Fruit fly (Drosophila melanogaster) whole organism, pupa: ENCODE measurements around the gene dos.

Experiments
- CG10348 ChIP-seq: fragments of 200-800 bp; sonication (Bioruptor generic); IDR thresholded peaks from 2 replicates; pipeline ENCODE4 v1.3.6; 2022; ENCODE audit warnings: missing biosample characterization, missing genetic modification characterization
- CG12605 ChIP-seq: fragments of 200-800 bp; sonication (Bioruptor generic); IDR thresholded peaks from 2 replicates; pipeline ENCODE4 v1.3.6; 2022; ENCODE audit warnings: missing biosample characterization, missing genetic modification characterization
- CG14655 ChIP-seq: fragments of 200-800 bp; sonication (Bioruptor generic); optimal IDR thresholded peaks from 3 replicates; lab custom pipeline; 2017; ENCODE audit warnings: mild to moderate bottlenecking, missing biosample characterization, missing genetic modification reagents, missing genetic modification characterization
- CG15710 ChIP-seq: fragments of 200-800 bp; sonication (Bioruptor generic); optimal IDR thresholded peaks from 2 replicates; lab custom pipeline; 2018; ENCODE audit warnings: missing biosample characterization, mild to moderate bottlenecking, missing genetic modification characterization, moderate library complexity
- CG17806 ChIP-seq: fragments of 200-800 bp; sonication (Bioruptor generic); optimal IDR thresholded peaks from 2 replicates; lab custom pipeline; 2018; ENCODE audit warnings: missing biosample characterization, mild to moderate bottlenecking, missing genetic modification characterization, moderate library complexity
- CG34367 ChIP-seq: fragments of 200-800 bp; sonication (Bioruptor generic); optimal IDR thresholded peaks from 2 replicates; lab custom pipeline; 2018; ENCODE audit warnings: missing biosample characterization, mild to moderate bottlenecking, missing genetic modification characterization
- CG4496 ChIP-seq: fragments of 200-800 bp; sonication (Bioruptor generic); IDR thresholded peaks from 3 replicates; pipeline ENCODE4 v1.3.6; 2022; ENCODE audit warnings: missing biosample characterization, missing genetic modification characterization
- CG8159 ChIP-seq: fragments of 200-800 bp; sonication (Bioruptor generic); optimal IDR thresholded peaks from 3 replicates; lab custom pipeline; 2018; ENCODE audit warnings: missing biosample characterization, mild to moderate bottlenecking, missing genetic modification characterization, moderate library complexity
- CG8301 ChIP-seq: fragments of 200-800 bp; sonication (Bioruptor generic); optimal IDR thresholded peaks from 2 replicates; lab custom pipeline; 2018; ENCODE audit warnings: missing biosample characterization, mild to moderate bottlenecking, missing genetic modification characterization
- EcR ChIP-seq: fragments of 200-800 bp; sonication (Bioruptor generic); optimal IDR thresholded peaks from 3 replicates; lab custom pipeline; 2019; ENCODE audit warnings: missing biosample characterization, missing genetic modification characterization, mild to moderate bottlenecking, moderate library complexity, missing genetic modification reagents
- Pif1A ChIP-seq: fragments of 200-800 bp; sonication (Bioruptor generic); optimal IDR thresholded peaks from 3 replicates; lab custom pipeline; 2016; ENCODE audit warnings: missing biosample characterization, missing genetic modification characterization
- Pif1B ChIP-seq: fragments of 200-800 bp; sonication (Bioruptor generic); optimal IDR thresholded peaks from 3 replicates; lab custom pipeline; 2016; ENCODE audit warnings: missing biosample characterization, missing genetic modification characterization
- Snoo ChIP-seq: fragments of 200-800 bp; sonication (Bioruptor generic); optimal IDR thresholded peaks from 3 replicates; lab custom pipeline; 2017; ENCODE audit warnings: missing biosample characterization, mild to moderate bottlenecking, missing genetic modification characterization, inconsistent platforms
- rn ChIP-seq: fragments of 200-800 bp; sonication (Bioruptor generic); IDR thresholded peaks from 2 replicates; pipeline ENCODE4 v1.3.6; 2022; ENCODE audit warnings: missing biosample characterization, missing genetic modification characterization

DNA sequence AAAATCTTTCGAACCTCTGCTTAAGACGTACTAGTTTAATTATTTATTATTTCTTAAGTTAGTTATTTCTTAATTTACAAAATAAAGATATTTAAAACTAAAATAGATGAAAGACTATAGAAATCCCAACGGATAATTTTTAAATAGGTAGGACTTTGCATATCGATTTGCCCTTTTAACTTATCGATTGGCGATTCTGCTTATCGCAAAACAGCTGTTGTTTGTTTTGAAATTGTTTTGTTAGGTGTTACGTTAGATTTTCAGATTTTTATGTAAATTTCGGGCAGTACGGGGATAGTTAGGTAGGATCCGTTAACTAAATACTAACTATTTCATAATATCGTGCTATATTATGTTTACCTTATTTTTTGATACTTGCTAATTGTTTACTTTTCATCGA lies 10.9 kb downstream of the dos start, which contains the start of gene CG16986:
- TF ChIP-seq CG10348 (GFP tag; lab: Robert Waterston, UW) (no peak), CG15710 (tag; lab: Kevin White, UChicago) (no peak), CG34367 (no peak), CG8159 (tag; lab: Kevin White, UChicago) (no peak), CG14655 (GFP tag; lab: Kevin White, UChicago) (no peak), CG8301 (no peak), CG4496 (GFP tag; lab: Robert Waterston, UW) (no peak), CG17806 (no peak), Snoo (no peak), EcR (GFP tag; lab: Kevin White, UChicago) (no peak), rn (GFP tag; lab: Robert Waterston, UW) (no peak), Pif1A (no peak), CG12605 (GFP tag; lab: Robert Waterston, UW) (no peak), Pif1B (GFP tag; lab: Kevin White, UChicago) (no peak)
